Fruit fly (Drosophila melanogaster): ENCODE results near the gene CG7916.

Gene CG7916

dm6 chr2L:13807097-13807496, 39.5 kb upstream of the CG7916 start:
- TF ChIP-seq Pif1B (GFP tag; optimal IDR thresholded peaks at IDR 0.05) (no peak), CG9948 (tag; optimal IDR thresholded peaks at IDR 0.05) (no peak), CG14655 (GFP tag; optimal IDR thresholded peaks at IDR 0.05) (no peak), D1 (tag; optimal IDR thresholded peaks at IDR 0.05) (no peak), Ets98B (GFP tag; IDR thresholded peaks at IDR 0.05) (no peak), CG13204 (GFP tag; optimal IDR thresholded peaks at IDR 0.05) (no peak), CG34367 (tag; optimal IDR thresholded peaks at IDR 0.05) (no peak), fd96Ca (GFP tag; IDR thresholded peaks at IDR 0.05) (no peak)

DNA sequence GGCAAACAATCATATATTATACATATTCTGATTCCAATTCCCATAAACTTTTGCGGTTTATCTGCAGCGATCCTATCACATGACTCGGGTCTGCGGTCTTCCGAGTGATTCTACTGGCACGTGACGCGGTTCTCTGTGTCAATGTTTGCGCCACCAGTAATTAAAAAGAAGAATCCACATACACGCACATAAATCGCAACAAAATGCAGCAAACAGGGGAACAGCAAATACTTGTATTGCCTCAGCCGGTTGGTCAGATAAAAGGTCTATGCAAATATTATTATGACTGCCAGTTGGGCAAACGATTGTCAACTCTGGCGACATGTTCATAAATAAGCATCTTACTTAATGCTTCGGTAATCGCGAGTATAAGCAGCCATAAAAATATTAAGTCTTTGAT, 38.6 kb upstream of the CG7916 start:
- TF ChIP-seq CG8301 (tag; optimal IDR thresholded peaks at IDR 0.05) (no peak), Snoo (tag; optimal IDR thresholded peaks at IDR 0.05) (peak; percentile 3)

DNA sequence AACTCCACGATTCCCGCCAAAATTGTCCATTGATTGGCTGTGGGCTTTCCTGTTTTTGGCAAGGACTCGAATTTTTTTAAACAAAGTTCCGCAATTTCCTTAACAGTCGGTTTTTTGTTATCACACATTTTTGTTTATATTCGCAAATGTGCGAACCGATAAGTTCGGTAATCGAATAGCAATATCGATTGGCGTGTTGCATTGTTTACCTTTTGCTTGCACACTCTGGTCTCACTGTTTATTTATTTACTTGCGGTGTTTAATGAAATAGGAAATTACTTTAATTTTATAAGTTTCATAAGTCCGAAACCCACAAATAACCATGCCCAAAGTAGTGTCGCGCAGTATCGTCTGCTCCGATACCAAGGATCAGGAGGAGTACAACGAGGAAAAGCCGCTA, 35.2 kb upstream of the CG7916 start, which contains the start of the genes Adat1 and CG16865:
Gene Adat1, minus strand, starts transcription at position 152 of the 400 bp plus-strand sequence.
Gene CG16865, plus strand, starts transcription at position 200 of the 400 bp plus-strand sequence.
- TF ChIP-seq CG4496 (GFP tag; IDR thresholded peaks at IDR 0.05), result no peak
- no peak for TF ChIP-seq CG10348 (GFP tag; IDR thresholded peaks at IDR 0.05)
- no peak for TF ChIP-seq CG8159 (tag; optimal IDR thresholded peaks at IDR 0.05)

dm6 chr2L:13813156-13813555, 33.4 kb upstream of the CG7916 start, which contains the start of gene CG16888:
Gene CG16888, minus strand, starts transcription at chr2L:13813256.
- TF ChIP-seq Pif1B (GFP tag; optimal IDR thresholded peaks at IDR 0.05), result no peak
- TF ChIP-seq D1 (tag; optimal IDR thresholded peaks at IDR 0.05), result no peak
- no peak for TF ChIP-seq CG14655 (GFP tag; optimal IDR thresholded peaks at IDR 0.05)
- no peak for TF ChIP-seq CG9948 (tag; optimal IDR thresholded peaks at IDR 0.05)
- TF ChIP-seq CG15710 (tag; optimal IDR thresholded peaks at IDR 0.05), result no peak
- TF ChIP-seq CG34367 (tag; optimal IDR thresholded peaks at IDR 0.05), result no peak
- TF ChIP-seq CG10348 (GFP tag; IDR thresholded peaks at IDR 0.05), result no peak
- TF ChIP-seq Pif1A (GFP tag; optimal IDR thresholded peaks at IDR 0.05), result no peak
- no peak for TF ChIP-seq CG12605 (GFP tag; IDR thresholded peaks at IDR 0.05)
- no peak for TF ChIP-seq gl (tag; optimal IDR thresholded peaks at IDR 0.05)
- no peak for TF ChIP-seq CG17806 (tag; optimal IDR thresholded peaks at IDR 0.05)
- TF ChIP-seq EcR (GFP tag; optimal IDR thresholded peaks at IDR 0.05), result no peak
- TF ChIP-seq CG8159 (tag; optimal IDR thresholded peaks at IDR 0.05), result no peak

- TF ChIP-seq CG34367 (tag; optimal IDR thresholded peaks at IDR 0.05), result no peak
- no peak for TF ChIP-seq CG4496 (GFP tag; IDR thresholded peaks at IDR 0.05)
- no peak for TF ChIP-seq Ets98B (GFP tag; IDR thresholded peaks at IDR 0.05)
- no peak for TF ChIP-seq CG14655 (GFP tag; optimal IDR thresholded peaks at IDR 0.05)
- TF ChIP-seq Pif1B (GFP tag; optimal IDR thresholded peaks at IDR 0.05), result no peak
- no peak for TF ChIP-seq Snoo (tag; optimal IDR thresholded peaks at IDR 0.05)
- no peak for TF ChIP-seq EcR (GFP tag; optimal IDR thresholded peaks at IDR 0.05)
- no peak for TF ChIP-seq CG10348 (GFP tag; IDR thresholded peaks at IDR 0.05)
- no peak for TF ChIP-seq CG9948 (tag; optimal IDR thresholded peaks at IDR 0.05)
- no peak for TF ChIP-seq rn (GFP tag; IDR thresholded peaks at IDR 0.05)
- TF ChIP-seq D1 (tag; optimal IDR thresholded peaks at IDR 0.05), result no peak
- TF ChIP-seq CG17806 (tag; optimal IDR thresholded peaks at IDR 0.05), result no peak
- no peak for TF ChIP-seq CG13204 (GFP tag; optimal IDR thresholded peaks at IDR 0.05)
- TF ChIP-seq CG32121 (GFP tag; IDR thresholded peaks at IDR 0.05), result no peak
- no peak for TF ChIP-seq Pif1A (GFP tag; optimal IDR thresholded peaks at IDR 0.05)
- no peak for TF ChIP-seq CG8159 (tag; optimal IDR thresholded peaks at IDR 0.05)
- no peak for TF ChIP-seq fd96Ca (GFP tag; IDR thresholded peaks at IDR 0.05)
Measured at dm6 chr2L:13813604-13814178, 32.9 kb upstream of the CG7916 start, which contains the start of gene Sos. Gene Sos, plus strand, starts transcription at chr2L:13813816.

DNA sequence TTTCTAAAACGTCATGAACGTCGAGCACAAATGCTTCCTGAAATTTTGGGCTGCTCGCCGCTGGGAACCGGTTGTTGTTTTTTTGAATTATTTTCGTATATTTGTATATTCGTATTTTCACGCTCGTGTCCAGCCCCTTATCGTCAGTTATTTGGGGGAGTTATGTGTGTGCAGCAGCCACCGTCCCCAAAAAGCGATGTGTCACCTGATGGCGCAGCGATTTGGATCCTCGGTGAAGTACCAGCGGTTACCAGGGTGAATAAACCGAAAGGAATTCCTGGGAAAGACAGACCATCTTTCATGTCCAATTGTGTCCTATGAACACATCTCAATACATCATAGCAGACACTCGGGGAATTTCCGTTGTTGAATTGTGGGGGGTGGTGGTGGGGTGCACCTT, 26.4 kb upstream of the CG7916 start:
- TF ChIP-seq CG4496 (GFP tag; IDR thresholded peaks at IDR 0.05), result no peak
- no peak for TF ChIP-seq CG17806 (tag; optimal IDR thresholded peaks at IDR 0.05)
- no peak for TF ChIP-seq fd96Ca (GFP tag; IDR thresholded peaks at IDR 0.05)
- no peak for TF ChIP-seq rn (GFP tag; IDR thresholded peaks at IDR 0.05)
- no peak for TF ChIP-seq CG8301 (tag; optimal IDR thresholded peaks at IDR 0.05)
- no peak for TF ChIP-seq CG32121 (GFP tag; IDR thresholded peaks at IDR 0.05)

dm6 chr2L:13820948-13821347, 25.6 kb upstream of the CG7916 start, which contains the start of gene b:
Gene b, plus strand, starts transcription at chr2L:13821248.
- TF ChIP-seq CG10348 (GFP tag; IDR thresholded peaks at IDR 0.05), result no peak
- TF ChIP-seq D1 (tag; optimal IDR thresholded peaks at IDR 0.05), result no peak
- TF ChIP-seq EcR (GFP tag; optimal IDR thresholded peaks at IDR 0.05), result no peak
- TF ChIP-seq CG9948 (tag; optimal IDR thresholded peaks at IDR 0.05), result no peak
- no peak for TF ChIP-seq CG4496 (GFP tag; IDR thresholded peaks at IDR 0.05)
- TF ChIP-seq fd96Ca (GFP tag; IDR thresholded peaks at IDR 0.05), result no peak
- no peak for TF ChIP-seq CG17806 (tag; optimal IDR thresholded peaks at IDR 0.05)
- no peak for TF ChIP-seq CG12605 (GFP tag; IDR thresholded peaks at IDR 0.05)
- no peak for TF ChIP-seq CG15710 (tag; optimal IDR thresholded peaks at IDR 0.05)
- TF ChIP-seq rn (GFP tag; IDR thresholded peaks at IDR 0.05), result no peak
- TF ChIP-seq CG13204 (GFP tag; optimal IDR thresholded peaks at IDR 0.05), result no peak
- TF ChIP-seq CG8159 (tag; optimal IDR thresholded peaks at IDR 0.05), result no peak
- no peak for TF ChIP-seq CG32121 (GFP tag; IDR thresholded peaks at IDR 0.05)

All from whole organism, pupa.